Worm (Caenorhabditis elegans) whole organism, L2 larva: ENCODE measurements around the gene ilys-1.

Source experiments
- ama-1 ChIP-seq: fragments of 150-350 bp; optimal IDR thresholded peaks from 2 replicates; lab custom pipeline; 2018; ENCODE audit warnings: inconsistent platforms
- crh-2 ChIP-seq: sonication (generic microtip); optimal IDR thresholded peaks from 2 replicates; lab custom pipeline; 2017; ENCODE audit warnings: missing biosample characterization, missing genetic modification characterization
- elt-1 ChIP-seq: fragments of 150-350 bp; optimal IDR thresholded peaks from 2 replicates; lab custom pipeline; 2014; ENCODE audit warnings: missing biosample characterization, missing genetic modification characterization
- lin-13 ChIP-seq: fragments of 150-350 bp; optimal IDR thresholded peaks from 2 replicates; lab custom pipeline; 2014; ENCODE audit warnings: missing biosample characterization, missing genetic modification reagents, missing genetic modification characterization
- mbf-1 ChIP-seq: sonication (generic microtip); optimal IDR thresholded peaks from 2 replicates; lab custom pipeline; 2017; ENCODE audit warnings: missing biosample characterization, missing genetic modification characterization
- mdl-1 ChIP-seq, 2 experiments: fragments of 150-350 bp in 1 of 2; sonication (generic microtip) in 1 of 2; optimal IDR thresholded peaks; 2 replicates each; lab custom pipeline; 2017; ENCODE audit warnings: missing biosample characterization in 2 of 2, missing genetic modification characterization in 2 of 2
- nhr-10 ChIP-seq: sonication (generic microtip); optimal IDR thresholded peaks from 2 replicates; lab custom pipeline; 2017; ENCODE audit warnings: missing biosample characterization, missing genetic modification characterization
- nhr-11 ChIP-seq: fragments of 150-350 bp; optimal IDR thresholded peaks from 2 replicates; lab custom pipeline; 2014; ENCODE audit warnings: missing biosample characterization, missing genetic modification characterization
- nhr-237 ChIP-seq: fragments of 150-350 bp; optimal IDR thresholded peaks from 2 replicates; lab custom pipeline; 2014; ENCODE audit warnings: missing biosample characterization, missing genetic modification characterization
- nhr-6 ChIP-seq: fragments of 150-350 bp; optimal IDR thresholded peaks from 2 replicates; lab custom pipeline; 2014; ENCODE audit warnings: missing biosample characterization, missing genetic modification characterization
- snpc-4 ChIP-seq: fragments of 150-350 bp; optimal IDR thresholded peaks from 2 replicates; lab custom pipeline; 2014; ENCODE audit warnings: missing biosample characterization, missing genetic modification characterization
- ztf-11 ChIP-seq: sonication (generic microtip); optimal IDR thresholded peaks from 2 replicates; lab custom pipeline; 2017; ENCODE audit warnings: missing biosample characterization, missing genetic modification characterization
- ztf-4 ChIP-seq: fragments of 150-350 bp; optimal IDR thresholded peaks from 2 replicates; lab custom pipeline; 2014; ENCODE audit warnings: missing biosample characterization, missing genetic modification characterization

- no peak for TF ChIP-seq snpc-4 (tag; lab: Kevin White, UChicago)
- TF ChIP-seq crh-2: no peak
- TF ChIP-seq nhr-6 (tag; lab: Kevin White, UChicago): no peak
- TF ChIP-seq elt-1 (tag; lab: Kevin White, UChicago): no peak
- TF ChIP-seq ama-1 (lab: Kevin White, UChicago): no peak
- no peak for TF ChIP-seq mdl-1 (tag; optimal IDR thresholded peaks at IDR 0.05; lab: Kevin White, UChicago)
- no peak for TF ChIP-seq nhr-237 (tag; lab: Kevin White, UChicago)
- TF ChIP-seq nhr-11 (tag; lab: Kevin White, UChicago): no peak
- TF ChIP-seq ztf-4 (tag; lab: Kevin White, UChicago): no peak
- no peak for TF ChIP-seq nhr-10
- TF ChIP-seq ztf-11 (tag; lab: Kevin White, UChicago): no peak
- TF ChIP-seq mbf-1 (tag; lab: Kevin White, UChicago): no peak
- TF ChIP-seq lin-13 (GFP tag; lab: Kevin White, UChicago): no peak
Observed at ce11 chrIV:2507824-2508223, 37.6 kb downstream of the ilys-1 start, which contains the start of gene Y69A2AR.22.
